Fruit fly (Drosophila melanogaster) whole organism, embryonic: Measurements from ENCODE around the gene CG42553.

ENCODE experiments used
- CG1024 ChIP-seq: fragments of 200-800 bp; sonication (Bioruptor generic); IDR thresholded peaks from 2 replicates; pipeline ENCODE4 v1.3.6; 2022; ENCODE audit warnings: missing biosample characterization, missing genetic modification characterization
- CG11504 ChIP-seq: fragments of 200-800 bp; sonication (Bioruptor generic); optimal IDR thresholded peaks from 3 replicates; lab custom pipeline; 2019; ENCODE audit warnings: missing biosample characterization, mild to moderate bottlenecking, missing genetic modification characterization, moderate library complexity
- CG12219 ChIP-seq: fragments of 200-800 bp; sonication (Bioruptor generic); optimal IDR thresholded peaks from 3 replicates; lab custom pipeline; 2018; ENCODE audit warnings: missing biosample characterization, mild to moderate bottlenecking, missing genetic modification characterization
- CG18599 ChIP-seq: fragments of 200-800 bp; sonication (Bioruptor generic); optimal IDR thresholded peaks from 3 replicates; lab custom pipeline; 2017; ENCODE audit warnings: missing biosample characterization, missing genetic modification characterization, mild to moderate bottlenecking, moderate library complexity, missing genetic modification reagents
- CG32772 ChIP-seq: fragments of 200-800 bp; sonication (Bioruptor generic); IDR thresholded peaks from 2 replicates; pipeline ENCODE4 v1.3.6; 2022; ENCODE audit warnings: missing biosample characterization, missing genetic modification characterization
- CG4404 ChIP-seq: fragments of 200-800 bp; sonication (Bioruptor generic); IDR thresholded peaks from 2 replicates; pipeline ENCODE4 v1.3.6; 2022; ENCODE audit warnings: missing biosample characterization, missing genetic modification characterization
- CG4707 ChIP-seq: fragments of 200-800 bp; sonication (Bioruptor generic); optimal IDR thresholded peaks from 2 replicates; lab custom pipeline; 2018; ENCODE audit warnings: missing biosample characterization, mild to moderate bottlenecking, missing genetic modification characterization, moderate library complexity
- CG6791 ChIP-seq: fragments of 200-800 bp; sonication (Bioruptor generic); IDR thresholded peaks from 3 replicates; pipeline ENCODE4 v1.3.6; 2022; ENCODE audit warnings: missing biosample characterization, missing genetic modification characterization; ENCODE audit not compliant: partially characterized antibody
- CG7556 ChIP-seq: fragments of 200-800 bp; sonication (Bioruptor generic); optimal IDR thresholded peaks from 2 replicates; lab custom pipeline; 2017; ENCODE audit warnings: missing biosample characterization, mild to moderate bottlenecking, missing genetic modification characterization
- CG7839 ChIP-seq: fragments of 200-800 bp; sonication (Bioruptor generic); optimal IDR thresholded peaks from 3 replicates; lab custom pipeline; 2018; ENCODE audit warnings: missing biosample characterization, mild to moderate bottlenecking, missing genetic modification characterization, moderate library complexity
- CG8478 ChIP-seq: fragments of >200 bp; optimal IDR thresholded peaks from 2 replicates; lab custom pipeline; 2018
- Deaf1 ChIP-seq: fragments of 200-800 bp; optimal IDR thresholded peaks from 3 replicates; lab custom pipeline; 2019; ENCODE audit warnings: missing biosample characterization, mild to moderate bottlenecking, missing genetic modification characterization, moderate library complexity
- Ets65A ChIP-seq: fragments of 200-800 bp; sonication (Bioruptor generic); peaks from one replicate; lab custom pipeline; 2016; ENCODE audit warnings: missing biosample characterization, missing genetic modification characterization
- Fer1 ChIP-seq: fragments of 200-800 bp; sonication (Bioruptor generic); optimal IDR thresholded peaks from 2 replicates; lab custom pipeline; 2017; ENCODE audit warnings: missing biosample characterization, mild to moderate bottlenecking, missing genetic modification characterization
- Hey ChIP-seq: fragments of 200-800 bp; sonication (Bioruptor generic); optimal IDR thresholded peaks from 3 replicates; lab custom pipeline; 2018; ENCODE audit warnings: missing biosample characterization, mild to moderate bottlenecking, missing genetic modification characterization
- Hr51 ChIP-seq, 2 experiments: fragments of 200-800 bp; sonication (Bioruptor generic); optimal IDR thresholded peaks; 2 replicates in 1 of 2; 3 replicates in 1 of 2; lab custom pipeline; 2016 to 2018; ENCODE audit warnings: missing biosample characterization in 2 of 2, missing genetic modification characterization in 2 of 2, mild to moderate bottlenecking in 1 of 2, moderate library complexity in 1 of 2
- Mrtf ChIP-seq: fragments of 200-800 bp; sonication (Bioruptor generic); IDR thresholded peaks from 3 replicates; pipeline ENCODE4 v1.3.6; 2022; ENCODE audit warnings: missing biosample characterization, missing genetic modification characterization
- Nf-YB ChIP-seq: fragments of 200-800 bp; sonication (Bioruptor generic); optimal IDR thresholded peaks from 3 replicates; lab custom pipeline; 2019; ENCODE audit warnings: missing biosample characterization, mild to moderate bottlenecking, missing genetic modification characterization, moderate library complexity
- Nf-YC ChIP-seq: fragments of 200-800 bp; optimal IDR thresholded peaks from 3 replicates; lab custom pipeline; 2019; ENCODE audit warnings: missing biosample characterization, mild to moderate bottlenecking, missing genetic modification characterization, moderate library complexity
- PHDP ChIP-seq: fragments of 200-800 bp; sonication (Bioruptor generic); optimal IDR thresholded peaks from 3 replicates; lab custom pipeline; 2018; ENCODE audit warnings: missing biosample characterization, mild to moderate bottlenecking, missing genetic modification characterization, moderate library complexity
- Ptx1 ChIP-seq: fragments of 200-800 bp; sonication (Bioruptor generic); IDR thresholded peaks from 2 replicates; pipeline ENCODE4 v1.3.6; 2022; ENCODE audit warnings: missing biosample characterization, missing genetic modification characterization
- Ravus ChIP-seq: fragments of 200-800 bp; sonication (Bioruptor generic); IDR thresholded peaks from 2 replicates; pipeline ENCODE4 v1.3.6; 2022; ENCODE audit warnings: missing biosample characterization, missing genetic modification characterization
- Trl ChIP-seq, 3 experiments: fragments of >200 bp in 2 of 3; fragments of 200-800 bp in 1 of 3; sonication (Bioruptor generic) in 1 of 3; optimal IDR thresholded peaks; 2 replicates in 1 of 3; 3 replicates in 2 of 3; lab custom pipeline; 2016 to 2017; ENCODE audit warnings: missing biosample characterization in 1 of 3, missing genetic modification characterization in 1 of 3
- Xbp1 ChIP-seq: fragments of 200-800 bp; sonication (Bioruptor generic); optimal IDR thresholded peaks from 3 replicates; lab custom pipeline; 2016; ENCODE audit warnings: missing biosample characterization, mild to moderate bottlenecking, missing genetic modification characterization
- YL-1 ChIP-seq: fragments of 200-800 bp; sonication (Bioruptor generic); optimal IDR thresholded peaks from 3 replicates; lab custom pipeline; 2017; ENCODE audit warnings: missing biosample characterization, mild to moderate bottlenecking, missing genetic modification characterization
- abd-A ChIP-seq: fragments of 200-800 bp; sonication (Bioruptor generic); optimal IDR thresholded peaks from 3 replicates; lab custom pipeline; 2019; ENCODE audit warnings: missing biosample characterization, mild to moderate bottlenecking, missing genetic modification characterization, moderate library complexity
- chinmo ChIP-seq: fragments of 200-800 bp; sonication (Bioruptor generic); IDR thresholded peaks from 4 replicates; pipeline ENCODE4 v1.3.6; 2022; ENCODE audit warnings: missing biosample characterization, missing genetic modification characterization; ENCODE audit not compliant: partially characterized antibody
- ci ChIP-seq: fragments of 200-800 bp; sonication (Bioruptor generic); IDR thresholded peaks from 3 replicates; pipeline ENCODE4 v1.3.6; 2022; ENCODE audit warnings: missing biosample characterization, missing genetic modification characterization
- dmrt11E ChIP-seq: fragments of 200-800 bp; sonication (Bioruptor generic); optimal IDR thresholded peaks from 3 replicates; lab custom pipeline; 2018; ENCODE audit warnings: missing biosample characterization, mild to moderate bottlenecking, missing genetic modification characterization, moderate library complexity
- dmrt99B ChIP-seq: fragments of 200-800 bp; sonication (Bioruptor generic); optimal IDR thresholded peaks from 2 replicates; lab custom pipeline; 2018; ENCODE audit warnings: missing biosample characterization, mild to moderate bottlenecking, missing genetic modification characterization, moderate library complexity
- emc ChIP-seq: fragments of 200-800 bp; sonication (Bioruptor generic); optimal IDR thresholded peaks from 2 replicates; lab custom pipeline; 2016; ENCODE audit warnings: missing biosample characterization, missing genetic modification characterization
- ewg ChIP-seq: fragments of 200-800 bp; sonication (Bioruptor generic); optimal IDR thresholded peaks from 3 replicates; lab custom pipeline; 2017; ENCODE audit warnings: mild to moderate bottlenecking, missing biosample characterization, missing genetic modification reagents, missing genetic modification characterization
- grn ChIP-seq: fragments of 200-800 bp; sonication (Bioruptor generic); optimal IDR thresholded peaks from 3 replicates; lab custom pipeline; 2017; ENCODE audit warnings: missing biosample characterization, missing genetic modification characterization
- nerfin-1 ChIP-seq: fragments of 200-800 bp; sonication (Bioruptor generic); optimal IDR thresholded peaks from 3 replicates; lab custom pipeline; 2019; ENCODE audit warnings: missing biosample characterization, mild to moderate bottlenecking, missing genetic modification characterization, moderate library complexity
- oc ChIP-seq: fragments of 200-800 bp; sonication (Bioruptor generic); optimal IDR thresholded peaks from 2 replicates; lab custom pipeline; 2018; ENCODE audit warnings: missing biosample characterization, mild to moderate bottlenecking, missing genetic modification characterization, moderate library complexity
- onecut ChIP-seq: fragments of 200-800 bp; sonication (Bioruptor generic); IDR thresholded peaks from 2 replicates; pipeline ENCODE4 v1.3.6; 2022; ENCODE audit warnings: missing biosample characterization, missing genetic modification characterization
- pho ChIP-seq: fragments of 200-800 bp; sonication (Bioruptor generic); optimal IDR thresholded peaks from 2 replicates; lab custom pipeline; 2016; ENCODE audit warnings: missing biosample characterization, missing genetic modification characterization
- phol ChIP-seq: fragments of 200-800 bp; sonication (Bioruptor generic); optimal IDR thresholded peaks from 3 replicates; lab custom pipeline; 2018; ENCODE audit warnings: missing biosample characterization, mild to moderate bottlenecking, missing genetic modification characterization, moderate library complexity
- prd ChIP-seq, 3 experiments: fragments of >200 bp in 2 of 3; fragments of 200-800 bp in 1 of 3; sonication (Bioruptor generic) in 1 of 3; optimal IDR thresholded peaks in 2 of 3; IDR thresholded peaks in 1 of 3; 2 replicates in 2 of 3; 3 replicates in 1 of 3; pipeline versions ENCODE4 v1.3.6 to Lab custom; 2017 to 2022; ENCODE audit warnings: missing biosample characterization in 1 of 3, missing genetic modification characterization in 1 of 3
- pros ChIP-seq: fragments of 200-800 bp; sonication (Bioruptor generic); optimal IDR thresholded peaks from 3 replicates; lab custom pipeline; 2019; ENCODE audit warnings: missing biosample characterization, mild to moderate bottlenecking, missing genetic modification characterization, moderate library complexity
- psq ChIP-seq: fragments of 200-800 bp; sonication (Bioruptor generic); optimal IDR thresholded peaks from 2 replicates; lab custom pipeline; 2017; ENCODE audit warnings: missing biosample characterization, missing genetic modification characterization
- rib ChIP-seq: fragments of 200-800 bp; sonication (Bioruptor generic); IDR thresholded peaks from 2 replicates; pipeline ENCODE4 v1.3.6; 2022; ENCODE audit warnings: missing biosample characterization, missing genetic modification characterization
- sens ChIP-seq: fragments of 200-800 bp; sonication (Bioruptor generic); peaks from one replicate; lab custom pipeline; 2016; ENCODE audit warnings: missing biosample characterization, missing genetic modification characterization
- usp ChIP-seq: fragments of >200 bp; optimal IDR thresholded peaks from 2 replicates; lab custom pipeline; 2017; ENCODE audit warnings: missing biosample characterization, missing genetic modification characterization
- vvl ChIP-seq: fragments of 200-800 bp; sonication (Bioruptor generic); IDR thresholded peaks from 2 replicates; pipeline ENCODE4 v1.3.6; 2022; ENCODE audit warnings: missing biosample characterization, missing genetic modification characterization
- yki ChIP-seq: fragments of >200 bp; optimal IDR thresholded peaks from 3 replicates; lab custom pipeline; 2018
- zf30C ChIP-seq: fragments of 200-800 bp; sonication (Bioruptor generic); optimal IDR thresholded peaks from 3 replicates; lab custom pipeline; 2018; ENCODE audit warnings: missing biosample characterization, mild to moderate bottlenecking, missing genetic modification characterization

Gene CG42553

DNA sequence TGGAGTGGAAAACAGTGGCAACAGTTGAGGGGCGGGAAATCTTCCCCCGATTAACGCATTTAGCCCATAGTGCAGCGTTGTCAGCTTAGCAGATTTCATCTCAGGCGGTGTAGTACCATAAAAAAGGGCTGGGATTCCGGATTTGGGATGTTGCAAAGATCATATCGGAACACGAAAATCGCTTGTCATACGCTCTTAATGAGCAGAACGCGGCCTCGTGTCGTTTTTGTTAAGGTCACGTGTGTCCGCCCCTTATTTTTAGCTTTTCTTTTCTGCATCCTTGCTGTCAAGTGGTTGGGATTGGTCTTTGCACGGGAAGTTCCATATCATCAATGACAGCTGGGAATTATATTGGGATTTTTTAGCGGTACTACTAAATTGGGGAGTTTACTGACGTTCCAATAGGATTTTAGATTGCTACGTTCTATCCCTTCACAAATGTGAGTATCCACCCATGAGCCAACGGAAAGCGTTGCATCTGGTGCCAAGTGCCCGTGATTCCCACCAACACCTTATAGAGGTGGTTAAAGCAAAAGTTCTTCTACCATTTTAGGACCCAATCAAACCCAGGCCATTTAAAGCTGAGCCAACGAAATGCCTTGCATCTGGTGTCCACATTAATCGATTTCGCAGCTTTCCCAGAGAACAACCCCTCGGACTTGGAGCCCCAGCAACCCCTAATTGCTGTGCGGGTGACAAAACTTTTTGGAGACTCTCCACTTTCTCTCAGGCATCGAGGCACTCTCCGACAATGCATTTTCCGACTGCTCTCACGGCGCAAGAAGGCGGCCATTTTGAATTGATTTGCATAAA lies 25.0 kb upstream of the CG42553 start:
- TF ChIP-seq Deaf1: peak; percentile 64
- TF ChIP-seq CG1024: no peak
- peak; percentile 31 to 56 for TF ChIP-seq Trl (optimal IDR thresholded peaks at IDR 0.05; lab: Kevin White, UChicago)
- no peak for TF ChIP-seq Trl (GFP tag; optimal IDR thresholded peaks at IDR 0.05; lab: Kevin White, UChicago)
- TF ChIP-seq rib (GFP tag; lab: Robert Waterston, UW): no peak
- no peak for TF ChIP-seq Ravus (GFP tag; lab: Robert Waterston, UW)
- TF ChIP-seq Nf-YB (GFP tag; lab: Kevin White, UChicago): peak; percentile 84
- no peak for TF ChIP-seq PHDP (tag; lab: Kevin White, UChicago)
- TF ChIP-seq Fer1: peak; percentile 7
- TF ChIP-seq pros: peak; percentile 44
- TF ChIP-seq Ptx1: no peak
- peak; percentile 16 for TF ChIP-seq ewg (GFP tag; lab: Kevin White, UChicago)
- no peak for TF ChIP-seq CG8478
- TF ChIP-seq CG4707 (GFP tag; lab: Kevin White, UChicago): peak; percentile 14
- peak; percentile 6 for TF ChIP-seq abd-A (tag; lab: Kevin White, UChicago)
- TF ChIP-seq nerfin-1 (tag; lab: Kevin White, UChicago): peak; percentile 14
- TF ChIP-seq oc (tag; lab: Kevin White, UChicago): peak; percentile 33
- TF ChIP-seq chinmo (GFP tag; lab: Robert Waterston, UW): 0 out of 4 replicates have a peak, but pooled peaks have one; percentile 34
- no peak for TF ChIP-seq psq (GFP tag; lab: Kevin White, UChicago)
- peak; percentile 91 for TF ChIP-seq Hey (tag; lab: Kevin White, UChicago)
- TF ChIP-seq vvl (GFP tag; lab: Robert Waterston, UW): peak; percentile 58; the same call in 1 of the 2 replicates
- no peak for TF ChIP-seq Mrtf (GFP tag; lab: Robert Waterston, UW)
- peak; percentile 12 for TF ChIP-seq Ets65A (GFP tag; lab: Kevin White, UChicago)
- peak; percentile 84 for TF ChIP-seq Nf-YC (tag; lab: Kevin White, UChicago)
- TF ChIP-seq phol: peak; percentile 22
- TF ChIP-seq YL-1 (GFP tag; lab: Kevin White, UChicago): no peak
- no peak for TF ChIP-seq usp (GFP tag; lab: Kevin White, UChicago)
- TF ChIP-seq grn (GFP tag; lab: Kevin White, UChicago): peak; percentile 28

DNA sequence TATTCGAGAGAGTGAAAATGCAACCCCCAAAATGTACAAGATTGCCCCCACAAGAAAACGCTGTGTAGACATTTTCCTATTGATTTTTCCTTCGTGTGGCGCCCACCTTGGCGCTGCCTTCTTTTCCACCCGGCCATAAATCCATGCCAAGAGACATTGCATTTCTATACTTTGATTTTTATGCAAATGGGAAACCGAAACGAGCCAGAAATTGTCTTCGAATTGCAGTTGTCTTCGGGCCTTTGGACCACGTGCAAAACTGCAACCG lies 24.4 kb upstream of the CG42553 start:
- TF ChIP-seq dmrt11E (tag; lab: Kevin White, UChicago): no peak
- no peak for TF ChIP-seq emc
- peak; percentile 95 for TF ChIP-seq onecut (GFP tag; lab: Robert Waterston, UW)
- TF ChIP-seq sens (GFP tag; lab: Kevin White, UChicago): no peak
- TF ChIP-seq CG6791 (GFP tag; lab: Robert Waterston, UW): 0 out of 3 replicates have a peak, but pooled peaks have one; percentile 13
- TF ChIP-seq, all 482 proteins: peak for 2

DNA sequence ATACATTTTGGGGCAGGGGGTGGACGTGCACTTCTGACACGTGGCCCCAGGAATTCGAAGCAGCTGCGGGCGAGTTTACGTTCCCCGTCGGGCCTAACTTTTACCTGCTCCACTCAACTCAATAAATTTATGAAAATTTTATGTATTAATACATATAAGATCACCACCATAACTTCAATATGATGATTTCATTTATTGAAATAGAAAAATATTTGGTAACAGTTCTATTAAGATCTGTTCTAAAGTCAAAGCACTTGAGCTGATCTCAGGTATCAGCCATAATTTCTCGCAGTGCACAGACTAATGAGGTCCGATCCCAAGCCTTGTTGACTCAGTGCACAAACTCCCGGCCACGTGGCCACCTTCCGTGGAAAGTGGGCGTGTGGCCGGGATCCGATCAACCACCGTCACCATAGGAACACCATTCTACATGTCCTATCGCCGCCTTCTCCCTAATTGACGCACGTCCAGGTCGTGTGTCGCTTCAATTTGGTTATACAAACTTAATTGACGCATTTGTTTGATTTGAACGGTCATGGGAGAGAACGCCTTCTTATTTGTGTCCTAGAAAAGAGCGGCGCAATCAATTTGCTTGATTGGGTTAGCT lies 23.8 kb upstream of the CG42553 start:
- peak; percentile 39 for TF ChIP-seq zf30C
- peak in 1 of 2 experiments; percentile 16 for TF ChIP-seq Hr51 (GFP tag; optimal IDR thresholded peaks at IDR 0.05; lab: Kevin White, UChicago)
- TF ChIP-seq dmrt99B (tag; lab: Kevin White, UChicago): peak; percentile 2
- TF ChIP-seq CG4404 (GFP tag; lab: Robert Waterston, UW): 0 out of 2 replicates have a peak, but pooled peaks have one; percentile 9
- peak; percentile 20 for TF ChIP-seq CG11504 (tag; lab: Kevin White, UChicago)
- peak; percentile 30 for TF ChIP-seq CG18599 (GFP tag; lab: Kevin White, UChicago)
- 0 out of 2 replicates have a peak, but pooled peaks have one; percentile 27 for TF ChIP-seq CG32772 (GFP tag; lab: Robert Waterston, UW)
- no peak for TF ChIP-seq pho (GFP tag; lab: Kevin White, UChicago)
- peak; percentile 12 for TF ChIP-seq Xbp1 (GFP tag; lab: Kevin White, UChicago)
- no peak for TF ChIP-seq CG12219 (GFP tag; lab: Kevin White, UChicago)
- peak; percentile 14 for TF ChIP-seq CG7556 (GFP tag; lab: Kevin White, UChicago)
- TF ChIP-seq CG7839: peak; percentile 32
- no peak for TF ChIP-seq yki (lab: Kevin White, UChicago)
- TF ChIP-seq ci (GFP tag; lab: Robert Waterston, UW): 0 out of 3 replicates have a peak, but pooled peaks have one; percentile 9
- TF ChIP-seq prd (optimal IDR thresholded peaks at IDR 0.05; lab: Kevin White, UChicago): no peak
- peak; percentile 24; the same call in 1 of the 3 replicates for TF ChIP-seq prd (GFP tag; IDR thresholded peaks at IDR 0.05; lab: Robert Waterston, UW)
